Worm (Caenorhabditis elegans) whole organism, mixed stage, embryonic: Measurements from ENCODE around the gene atg-16.2.

Source experiments
- ceh-39 ChIP-seq: fragments of 150-350 bp; optimal IDR thresholded peaks from 2 replicates; lab custom pipeline; 2014; ENCODE audit warnings: missing biosample characterization, missing genetic modification characterization
- ceh-43 ChIP-seq: fragments of 200-800 bp; sonication (Bioruptor generic); optimal IDR thresholded peaks from 2 replicates; lab custom pipeline; 2018; ENCODE audit warnings: mild to moderate bottlenecking, missing genetic modification characterization, moderate library complexity, missing compliant biosample characterization
- drap-1 ChIP-seq: fragments of 200-800 bp; sonication (Bioruptor generic); optimal IDR thresholded peaks from 3 replicates; lab custom pipeline; 2018; ENCODE audit warnings: mild to moderate bottlenecking, missing genetic modification characterization, missing compliant biosample characterization
- elt-1 ChIP-seq: sonication (generic microtip); optimal IDR thresholded peaks from 2 replicates; lab custom pipeline; 2017; ENCODE audit warnings: missing genetic modification characterization, mild to moderate bottlenecking, missing compliant biosample characterization, antibody characterized with exemption, moderate library complexity, borderline replicate concordance; ENCODE audit not compliant: insufficient read depth
- elt-3 ChIP-seq: fragments of 150-350 bp; optimal IDR thresholded peaks from 2 replicates; lab custom pipeline; 2014; ENCODE audit warnings: missing biosample characterization, missing genetic modification characterization
- lsy-2 ChIP-seq: fragments of 150-350 bp; optimal IDR thresholded peaks from 2 replicates; lab custom pipeline; 2014; ENCODE audit warnings: missing biosample characterization, missing genetic modification characterization
- nhr-2 ChIP-seq: fragments of 150-350 bp; optimal IDR thresholded peaks from 2 replicates; lab custom pipeline; 2014; ENCODE audit warnings: missing biosample characterization, missing genetic modification characterization
- nhr-237 ChIP-seq: fragments of 150-350 bp; optimal IDR thresholded peaks from 2 replicates; lab custom pipeline; 2014; ENCODE audit warnings: missing biosample characterization, missing genetic modification characterization
- nhr-28 ChIP-seq: fragments of 150-350 bp; optimal IDR thresholded peaks from 2 replicates; lab custom pipeline; 2014; ENCODE audit warnings: missing biosample characterization, missing genetic modification characterization
- pha-4 ChIP-seq: fragments of 150-350 bp; optimal IDR thresholded peaks from 2 replicates; lab custom pipeline; 2018; ENCODE audit warnings: missing biosample characterization, missing genetic modification reagents, missing genetic modification characterization
- snpc-4 ChIP-seq: fragments of 150-350 bp; optimal IDR thresholded peaks from 2 replicates; lab custom pipeline; 2014; ENCODE audit warnings: missing biosample characterization, missing genetic modification characterization
- unc-62 ChIP-seq: fragments of 150-350 bp; optimal IDR thresholded peaks from 2 replicates; lab custom pipeline; 2014; ENCODE audit warnings: missing biosample characterization, missing genetic modification reagents, missing genetic modification characterization

ce11 chrII:6502826-6503225, 49.6 kb upstream of the atg-16.2 start, which contains the start of gene R05G9.1:
- no peak for TF ChIP-seq drap-1
- no peak for TF ChIP-seq pha-4
- no peak for TF ChIP-seq unc-62 (GFP tag; lab: Kevin White, UChicago)
- TF ChIP-seq lsy-2 (tag; lab: Kevin White, UChicago) = no peak
- no peak for TF ChIP-seq nhr-28 (tag; lab: Kevin White, UChicago)
- TF ChIP-seq ceh-39 = no peak
- TF ChIP-seq ceh-43 (GFP tag; lab: Kevin White, UChicago) = no peak
- TF ChIP-seq nhr-237 (tag; lab: Kevin White, UChicago) = no peak
- no peak for TF ChIP-seq snpc-4 (tag; lab: Kevin White, UChicago)
- no peak for TF ChIP-seq nhr-2
- no peak for TF ChIP-seq elt-3 (tag; lab: Kevin White, UChicago)
- TF ChIP-seq elt-1 = no peak
